Fruit fly (Drosophila melanogaster) whole organism, prepupa: ENCODE data around the gene Ppi1.
A peak's percentile ranks its signal among the peaks of the same experiment; 100 is the strongest.

Experiments
- Blimp-1 ChIP-seq: fragments of 200-800 bp; sonication (Bioruptor generic); optimal IDR thresholded peaks from 3 replicates; lab custom pipeline; 2017; ENCODE audit warnings: missing biosample characterization, missing genetic modification characterization, mild to moderate bottlenecking, moderate library complexity, missing genetic modification reagents
- CG10631 ChIP-seq: fragments of 200-800 bp; sonication (Bioruptor generic); optimal IDR thresholded peaks from 2 replicates; lab custom pipeline; 2016; ENCODE audit warnings: missing biosample characterization, missing genetic modification characterization
- CG10669 ChIP-seq: fragments of 200-800 bp; sonication (Bioruptor generic); optimal IDR thresholded peaks from 3 replicates; lab custom pipeline; 2018; ENCODE audit warnings: missing biosample characterization, mild to moderate bottlenecking, missing genetic modification characterization, moderate library complexity
- CG11294 ChIP-seq: fragments of 200-800 bp; sonication (Bioruptor generic); IDR thresholded peaks from 2 replicates; pipeline ENCODE4 v1.3.6; 2022; ENCODE audit warnings: missing biosample characterization, missing genetic modification characterization
- CG11762 ChIP-seq: fragments of 200-800 bp; sonication (Bioruptor generic); optimal IDR thresholded peaks from 3 replicates; lab custom pipeline; 2016; ENCODE audit warnings: missing biosample characterization, missing genetic modification characterization; ENCODE audit not compliant: insufficient read depth
- CG11902 ChIP-seq: fragments of 200-800 bp; sonication (Bioruptor generic); optimal IDR thresholded peaks from 3 replicates; lab custom pipeline; 2016; ENCODE audit warnings: missing biosample characterization, missing genetic modification characterization
- CG16779 ChIP-seq: fragments of 200-800 bp; sonication (Bioruptor generic); optimal IDR thresholded peaks from 3 replicates; lab custom pipeline; 2017; ENCODE audit warnings: missing biosample characterization, mild to moderate bottlenecking, missing genetic modification characterization
- CG3032 ChIP-seq: fragments of 200-800 bp; optimal IDR thresholded peaks from 2 replicates; lab custom pipeline; 2019; ENCODE audit warnings: missing biosample characterization, mild to moderate bottlenecking, missing genetic modification characterization, moderate library complexity
- CG31627 ChIP-seq: fragments of 200-800 bp; sonication (Bioruptor generic); optimal IDR thresholded peaks from 3 replicates; lab custom pipeline; 2016; ENCODE audit warnings: missing biosample characterization, missing genetic modification characterization
- CG32006 ChIP-seq: fragments of 200-800 bp; sonication (Bioruptor generic); optimal IDR thresholded peaks from 3 replicates; lab custom pipeline; 2017; ENCODE audit warnings: missing biosample characterization, mild to moderate bottlenecking, missing genetic modification characterization
- CG34406 ChIP-seq: fragments of 200-800 bp; sonication (Bioruptor generic); optimal IDR thresholded peaks from 3 replicates; lab custom pipeline; 2016; ENCODE audit warnings: missing biosample characterization, missing genetic modification characterization
- CG3919 ChIP-seq: fragments of 200-800 bp; sonication (Bioruptor generic); optimal IDR thresholded peaks from 3 replicates; lab custom pipeline; 2016; ENCODE audit warnings: missing biosample characterization, missing genetic modification characterization
- CG4318 ChIP-seq: fragments of 200-800 bp; sonication (Bioruptor generic); optimal IDR thresholded peaks from 3 replicates; lab custom pipeline; 2017; ENCODE audit warnings: missing biosample characterization, mild to moderate bottlenecking, missing genetic modification characterization
- CG6163 ChIP-seq: fragments of 200-800 bp; sonication (Bioruptor generic); IDR thresholded peaks from 3 replicates; pipeline ENCODE4 v1.3.6; 2022; ENCODE audit warnings: missing biosample characterization, missing genetic modification characterization
- CG6276 ChIP-seq: fragments of 200-800 bp; sonication (Bioruptor generic); optimal IDR thresholded peaks from 2 replicates; lab custom pipeline; 2017; ENCODE audit warnings: missing biosample characterization, mild to moderate bottlenecking, missing genetic modification characterization
- CG6792 ChIP-seq: fragments of 200-800 bp; sonication (Bioruptor generic); optimal IDR thresholded peaks from 3 replicates; lab custom pipeline; 2016; ENCODE audit warnings: missing biosample characterization, missing genetic modification characterization
- CG6808 ChIP-seq: fragments of 200-800 bp; sonication (Bioruptor generic); optimal IDR thresholded peaks from 3 replicates; lab custom pipeline; 2017; ENCODE audit warnings: missing biosample characterization, missing genetic modification characterization, mild to moderate bottlenecking, moderate library complexity, missing genetic modification reagents
- CG6854 ChIP-seq: fragments of 200-800 bp; sonication (Bioruptor generic); optimal IDR thresholded peaks from 2 replicates; lab custom pipeline; 2017; ENCODE audit warnings: missing biosample characterization, mild to moderate bottlenecking, missing genetic modification characterization
- CG7368 ChIP-seq: fragments of 200-800 bp; sonication (Bioruptor generic); optimal IDR thresholded peaks from 3 replicates; lab custom pipeline; 2016; ENCODE audit warnings: missing biosample characterization, missing genetic modification characterization
- CG8119 ChIP-seq: fragments of 200-800 bp; sonication (Bioruptor generic); IDR thresholded peaks from 3 replicates; pipeline ENCODE4 v1.3.6; 2022; ENCODE audit warnings: missing biosample characterization, missing genetic modification characterization
- CG8319 ChIP-seq: fragments of 200-800 bp; sonication (Bioruptor generic); optimal IDR thresholded peaks from 3 replicates; lab custom pipeline; 2016; ENCODE audit warnings: missing biosample characterization, missing genetic modification characterization
- CG8632 ChIP-seq: fragments of 200-800 bp; sonication (Bioruptor generic); optimal IDR thresholded peaks from 3 replicates; lab custom pipeline; 2016; ENCODE audit warnings: missing biosample characterization, missing genetic modification characterization
- CG9139 ChIP-seq: fragments of 200-800 bp; sonication (Bioruptor generic); optimal IDR thresholded peaks from 3 replicates; lab custom pipeline; 2017; ENCODE audit warnings: missing biosample characterization, mild to moderate bottlenecking, missing genetic modification characterization
- Eip75B ChIP-seq: fragments of 200-800 bp; sonication (Bioruptor generic); optimal IDR thresholded peaks from 3 replicates; lab custom pipeline; 2016; ENCODE audit warnings: missing biosample characterization, missing genetic modification characterization
- Eip78C ChIP-seq: fragments of 200-800 bp; sonication (Bioruptor generic); peaks from one replicate; lab custom pipeline; 2016; ENCODE audit warnings: missing biosample characterization, missing genetic modification characterization
- Eip93F ChIP-seq: fragments of 200-800 bp; sonication (Bioruptor generic); optimal IDR thresholded peaks from 2 replicates; lab custom pipeline; 2016; ENCODE audit warnings: missing biosample characterization, mild to moderate bottlenecking, missing genetic modification characterization
- Ets21C ChIP-seq: fragments of 200-800 bp; sonication (Bioruptor generic); optimal IDR thresholded peaks from 3 replicates; lab custom pipeline; 2016; ENCODE audit warnings: missing biosample characterization, missing genetic modification characterization
- Ets96B ChIP-seq: fragments of 200-800 bp; optimal IDR thresholded peaks from 2 replicates; lab custom pipeline; 2019; ENCODE audit warnings: missing biosample characterization, mild to moderate bottlenecking, missing genetic modification characterization, moderate library complexity
- Gug ChIP-seq: fragments of 200-800 bp; sonication (Bioruptor generic); IDR thresholded peaks from 2 replicates; pipeline ENCODE4 v1.3.6; 2022; ENCODE audit warnings: missing biosample characterization, missing genetic modification characterization
- Hr38 ChIP-seq: sonication (Bioruptor generic); optimal IDR thresholded peaks from 2 replicates; lab custom pipeline; 2016; ENCODE audit warnings: missing biosample characterization, missing genetic modification characterization
- Hr39 ChIP-seq: fragments of 200-800 bp; sonication (Bioruptor generic); optimal IDR thresholded peaks from 2 replicates; lab custom pipeline; 2016; ENCODE audit warnings: missing biosample characterization, missing genetic modification characterization
- Hr4 ChIP-seq: fragments of 200-800 bp; sonication (Bioruptor generic); optimal IDR thresholded peaks from 3 replicates; lab custom pipeline; 2016; ENCODE audit warnings: missing biosample characterization, missing genetic modification characterization
- Lpt ChIP-seq: fragments of 200-800 bp; sonication (Bioruptor generic); optimal IDR thresholded peaks from 3 replicates; lab custom pipeline; 2016; ENCODE audit warnings: missing biosample characterization, missing genetic modification characterization
- Met ChIP-seq: fragments of 200-800 bp; sonication (Bioruptor generic); optimal IDR thresholded peaks from 3 replicates; lab custom pipeline; 2016; ENCODE audit warnings: missing biosample characterization, missing genetic modification characterization
- OdsH ChIP-seq: fragments of 200-800 bp; sonication (Bioruptor generic); optimal IDR thresholded peaks from 3 replicates; lab custom pipeline; 2016; ENCODE audit warnings: missing biosample characterization, missing genetic modification characterization
- Sox102F ChIP-seq: fragments of 200-800 bp; sonication (Bioruptor generic); optimal IDR thresholded peaks from 2 replicates; lab custom pipeline; 2016; ENCODE audit warnings: missing biosample characterization, mild to moderate bottlenecking, missing genetic modification characterization
- Sox14 ChIP-seq: fragments of 200-800 bp; sonication (Bioruptor generic); optimal IDR thresholded peaks from 3 replicates; lab custom pipeline; 2016; ENCODE audit warnings: missing biosample characterization, missing genetic modification characterization
- Sox15 ChIP-seq: fragments of 200-800 bp; sonication (Bioruptor generic); optimal IDR thresholded peaks from 3 replicates; lab custom pipeline; 2016; ENCODE audit warnings: missing biosample characterization, missing genetic modification characterization
- achi ChIP-seq: fragments of 200-800 bp; sonication (Bioruptor generic); optimal IDR thresholded peaks from 3 replicates; lab custom pipeline; 2016; ENCODE audit warnings: missing biosample characterization, missing genetic modification characterization
- acj6 ChIP-seq: fragments of 200-800 bp; sonication (Bioruptor generic); optimal IDR thresholded peaks from 3 replicates; lab custom pipeline; 2016; ENCODE audit warnings: missing biosample characterization, missing genetic modification characterization
- dsx ChIP-seq: fragments of 200-800 bp; optimal IDR thresholded peaks from 3 replicates; lab custom pipeline; 2019; ENCODE audit warnings: missing biosample characterization, mild to moderate bottlenecking, missing genetic modification characterization, moderate library complexity; ENCODE audit not compliant: poor library complexity, severe bottlenecking
- eg ChIP-seq: fragments of 200-800 bp; sonication (Bioruptor generic); IDR thresholded peaks from 3 replicates; pipeline ENCODE4 v1.3.6; 2022; ENCODE audit warnings: missing biosample characterization, missing genetic modification characterization
- esn ChIP-seq: fragments of 200-800 bp; sonication (Bioruptor generic); optimal IDR thresholded peaks from 2 replicates; lab custom pipeline; 2016; ENCODE audit warnings: missing biosample characterization, mild to moderate bottlenecking, missing genetic modification characterization, moderate library complexity
- fd85E ChIP-seq: fragments of 200-800 bp; sonication (Bioruptor generic); optimal IDR thresholded peaks from 3 replicates; lab custom pipeline; 2016; ENCODE audit warnings: missing biosample characterization, missing genetic modification characterization
- fkh ChIP-seq: fragments of 200-800 bp; sonication (Bioruptor generic); optimal IDR thresholded peaks from 3 replicates; lab custom pipeline; 2017; ENCODE audit warnings: missing biosample characterization, mild to moderate bottlenecking, missing genetic modification characterization, moderate library complexity
- lz ChIP-seq: fragments of 200-800 bp; sonication (Bioruptor generic); optimal IDR thresholded peaks from 3 replicates; lab custom pipeline; 2016; ENCODE audit warnings: missing biosample characterization, missing genetic modification characterization
- net ChIP-seq: fragments of 200-800 bp; sonication (Bioruptor generic); optimal IDR thresholded peaks from 3 replicates; lab custom pipeline; 2016; ENCODE audit warnings: missing biosample characterization, missing genetic modification characterization
- salr ChIP-seq, 2 experiments: fragments of 200-800 bp; sonication (Bioruptor generic); optimal IDR thresholded peaks; 3 replicates each; lab custom pipeline; 2016 to 2018; ENCODE audit warnings: missing biosample characterization in 2 of 2, missing genetic modification characterization in 2 of 2, mild to moderate bottlenecking in 1 of 2
- spab ChIP-seq: fragments of 200-800 bp; sonication (Bioruptor generic); optimal IDR thresholded peaks from 2 replicates; lab custom pipeline; 2017; ENCODE audit warnings: missing biosample characterization, mild to moderate bottlenecking, missing genetic modification characterization, missing genetic modification reagents
- ss ChIP-seq, 2 experiments: fragments of 200-800 bp; sonication (Bioruptor generic); optimal IDR thresholded peaks; 2 replicates in 1 of 2; 3 replicates in 1 of 2; lab custom pipeline; 2017 to 2018; ENCODE audit warnings: mild to moderate bottlenecking in 2 of 2, missing biosample characterization in 2 of 2, missing genetic modification characterization in 2 of 2, moderate library complexity in 1 of 2
- svp ChIP-seq: fragments of 200-800 bp; sonication (Bioruptor generic); peaks from one replicate; lab custom pipeline; 2016; ENCODE audit warnings: missing biosample characterization, missing genetic modification characterization
- topi ChIP-seq: fragments of 200-800 bp; sonication (Bioruptor generic); optimal IDR thresholded peaks from 3 replicates; lab custom pipeline; 2016; ENCODE audit warnings: missing biosample characterization, missing genetic modification characterization

Gene Ppi1

DNA sequence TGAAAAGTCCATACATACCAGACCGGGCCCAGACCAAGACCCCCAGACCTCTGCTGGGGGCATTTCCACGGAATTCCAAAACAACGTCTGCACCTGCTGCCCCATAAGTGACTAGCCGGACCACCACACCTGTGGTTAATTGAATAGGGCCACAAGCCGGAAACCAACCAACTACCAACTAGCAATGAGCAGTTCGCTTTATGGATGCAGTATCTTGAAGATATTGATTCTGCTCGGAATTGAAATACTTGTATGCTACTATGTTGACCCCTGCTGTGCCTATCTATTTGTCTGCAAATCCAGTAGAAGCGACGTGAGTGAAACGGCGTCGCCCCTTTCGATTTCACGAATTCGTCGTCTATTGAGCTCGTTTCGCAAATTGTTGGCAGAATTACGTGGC lies 33.1 kb downstream of the Ppi1 start:
- TF ChIP-seq CG6276 (GFP tag; lab: Kevin White, UChicago), result peak; percentile 92
- peak; percentile 75 for TF ChIP-seq Eip75B (GFP tag; lab: Kevin White, UChicago)
- peak; percentile 79 for TF ChIP-seq Ets96B
- TF ChIP-seq acj6 (GFP tag; lab: Kevin White, UChicago), result peak; percentile 78
- TF ChIP-seq esn (GFP tag; lab: Kevin White, UChicago), result peak; percentile 58
- peak; percentile 13 for TF ChIP-seq Sox102F
- peak; percentile 82 for TF ChIP-seq Sox14 (GFP tag; lab: Kevin White, UChicago)
- peak; percentile 77 for TF ChIP-seq Eip78C (GFP tag; lab: Kevin White, UChicago)
- peak; percentile 29 for TF ChIP-seq Ets21C (GFP tag; lab: Kevin White, UChicago)
- no peak for TF ChIP-seq CG6854 (GFP tag; lab: Kevin White, UChicago)
- no peak for TF ChIP-seq fkh
- peak; percentile 87 for TF ChIP-seq CG3919 (GFP tag; lab: Kevin White, UChicago)
- peak; percentile 41 for TF ChIP-seq CG31627 (GFP tag; lab: Kevin White, UChicago)
- TF ChIP-seq Lpt (GFP tag; lab: Kevin White, UChicago), result peak; percentile 84
- TF ChIP-seq Gug (GFP tag; lab: Robert Waterston, UW), result peak; percentile 92
- peak; percentile 62 for TF ChIP-seq Hr38 (GFP tag; lab: Kevin White, UChicago)
- TF ChIP-seq CG7368 (GFP tag; lab: Kevin White, UChicago), result peak; percentile 83
- peak; percentile 62 for TF ChIP-seq CG6792 (GFP tag; lab: Kevin White, UChicago)
- peak; percentile 94 for TF ChIP-seq Hr4 (GFP tag; lab: Kevin White, UChicago)
- TF ChIP-seq CG10669 (GFP tag; lab: Kevin White, UChicago), result peak; percentile 77
- peak; percentile 78 for TF ChIP-seq CG3032 (tag; lab: Kevin White, UChicago)
- peak; percentile 17 for TF ChIP-seq Blimp-1 (GFP tag; lab: Kevin White, UChicago)
- peak; percentile 98 for TF ChIP-seq eg (GFP tag; lab: Robert Waterston, UW)
- TF ChIP-seq Hr39 (GFP tag; lab: Kevin White, UChicago), result peak; percentile 54
- TF ChIP-seq CG6163, result peak; percentile 96
- peak; percentile 38 for TF ChIP-seq topi
- peak; percentile 30 for TF ChIP-seq CG8319 (GFP tag; lab: Kevin White, UChicago)
- peak; percentile 53 for TF ChIP-seq Met (GFP tag; lab: Kevin White, UChicago)
- TF ChIP-seq CG8119 (GFP tag; lab: Robert Waterston, UW), result peak; percentile 91
- peak; percentile 78 for TF ChIP-seq CG10631 (GFP tag; lab: Kevin White, UChicago)
- peak; percentile 16 for TF ChIP-seq CG11902
- TF ChIP-seq salr (GFP tag; optimal IDR thresholded peaks at IDR 0.05; lab: Kevin White, UChicago), result peak; percentile 72 to 75
- peak; percentile 94 for TF ChIP-seq CG32006 (GFP tag; lab: Kevin White, UChicago)
- TF ChIP-seq achi (GFP tag; lab: Kevin White, UChicago), result peak; percentile 85
- peak; percentile 86 for TF ChIP-seq net
- TF ChIP-seq CG8632 (GFP tag; lab: Kevin White, UChicago), result peak; percentile 42
- peak; percentile 72 for TF ChIP-seq CG16779 (tag; lab: Kevin White, UChicago)
- peak; percentile 58 to 68 for TF ChIP-seq ss (GFP tag; optimal IDR thresholded peaks at IDR 0.05; lab: Kevin White, UChicago)
- TF ChIP-seq CG11762 (GFP tag; lab: Kevin White, UChicago), result peak; percentile 72
- TF ChIP-seq fd85E, result no peak
- TF ChIP-seq CG11294, result peak; percentile 90
- peak; percentile 38 for TF ChIP-seq dsx (GFP tag; lab: Kevin White, UChicago)
- peak; percentile 1 for TF ChIP-seq Sox15 (GFP tag; lab: Kevin White, UChicago)
- TF ChIP-seq CG6808 (GFP tag; lab: Kevin White, UChicago), result peak; percentile 75
- no peak for TF ChIP-seq Eip93F (GFP tag; lab: Kevin White, UChicago)
- peak; percentile 57 for TF ChIP-seq CG34406 (GFP tag; lab: Kevin White, UChicago)
- peak; percentile 88 for TF ChIP-seq CG4318
- TF ChIP-seq lz (GFP tag; lab: Kevin White, UChicago), result peak; percentile 65
- peak; percentile 81 for TF ChIP-seq OdsH (GFP tag; lab: Kevin White, UChicago)
- peak; percentile 37 for TF ChIP-seq CG9139
- no peak for TF ChIP-seq svp (GFP tag; lab: Kevin White, UChicago)
- peak; percentile 72 for TF ChIP-seq spab (GFP tag; lab: Kevin White, UChicago)
